Fruit fly (Drosophila melanogaster): ENCODE measurements around the gene CG14543.

CG14543 gene

dm6 chr3R:26105924-26106494 is 49.6 kb downstream of the CG14543 start (continued):
- TF ChIP-seq eyg (GFP tag; optimal IDR thresholded peaks at IDR 0.05) (no peak), sr (GFP tag; IDR thresholded peaks at IDR 0.05) (no peak), Usf (GFP tag; optimal IDR thresholded peaks at IDR 0.05) (no peak), Dad (GFP tag; optimal IDR thresholded peaks at IDR 0.05) (no peak), Atf3 (GFP tag; optimal IDR thresholded peaks at IDR 0.05) (no peak), Oli (tag; optimal IDR thresholded peaks at IDR 0.05) (peak; percentile 17), gsb-n (tag; optimal IDR thresholded peaks at IDR 0.05) (no peak), CG13894 (tag; optimal IDR thresholded peaks at IDR 0.05) (peak; percentile 74), cato (GFP tag; optimal IDR thresholded peaks at IDR 0.05; ENCODE audit: borderline replicate concordance) (no peak), bowl (GFP tag; IDR thresholded peaks at IDR 0.05) (0 out of 2 replicates have a peak, but pooled peaks have one; percentile 24), row (GFP tag; IDR thresholded peaks at IDR 0.05) (peak; percentile 77), CG8359 (GFP tag; optimal IDR thresholded peaks at IDR 0.05; ENCODE audit: borderline replicate concordance) (no peak), gcm2 (GFP tag; optimal IDR thresholded peaks at IDR 0.05) (no peak), BEAF-32 (GFP tag; optimal IDR thresholded peaks at IDR 0.05) (no peak), tna (GFP tag; IDR thresholded peaks at IDR 0.05; ENCODE audit: partially characterized antibody) (no peak), btn (GFP tag; optimal IDR thresholded peaks at IDR 0.05) (no peak), ewg (GFP tag; optimal IDR thresholded peaks at IDR 0.05) (peak; percentile 12), gfzf (GFP tag; optimal IDR thresholded peaks at IDR 0.05) (no peak), CG8924 (tag; optimal IDR thresholded peaks at IDR 0.05) (peak; percentile 31), toy (GFP tag; IDR thresholded peaks at IDR 0.05) (0 out of 2 replicates have a peak, but pooled peaks have one; percentile 28), CG3838 (GFP tag; optimal IDR thresholded peaks at IDR 0.05) (no peak), twi (tag; optimal IDR thresholded peaks at IDR 0.05) (no peak), CG30020 (tag; optimal IDR thresholded peaks at IDR 0.05) (no peak), tap (tag; optimal IDR thresholded peaks at IDR 0.05) (peak; percentile 74), gro (GFP tag; optimal IDR thresholded peaks at IDR 0.05) (no peak), Sox100B (GFP tag; optimal IDR thresholded peaks at IDR 0.05) (peak; percentile 10), CG10209 (GFP tag; optimal IDR thresholded peaks at IDR 0.05) (peak; percentile 52), CG12942 (GFP tag; optimal IDR thresholded peaks at IDR 0.05) (no peak), CkIIα-i1 (GFP tag; IDR thresholded peaks at IDR 0.05) (no peak), E2f1 (GFP tag; IDR thresholded peaks at IDR 0.05) (peak; percentile 83), ftz-f1 (GFP tag; optimal IDR thresholded peaks at IDR 0.05) (no peak), CG12391 (tag; optimal IDR thresholded peaks at IDR 0.05) (peak; percentile 31), CG30403 (GFP tag; optimal IDR thresholded peaks at IDR 0.05) (peak; percentile 51), CG6854 (GFP tag; optimal IDR thresholded peaks at IDR 0.05) (peak; percentile 65), pb (GFP tag; optimal IDR thresholded peaks at IDR 0.05) (no peak), pzg (GFP tag; optimal IDR thresholded peaks at IDR 0.05) (no peak), Nf-YA (GFP tag; IDR thresholded peaks at IDR 0.05) (peak; percentile 67), CrebB (tag; optimal IDR thresholded peaks at IDR 0.05) (no peak), CG1832 (GFP tag; optimal IDR thresholded peaks at IDR 0.05) (no peak), PHDP (tag; optimal IDR thresholded peaks at IDR 0.05) (peak; percentile 52), Dbx (GFP tag; IDR thresholded peaks at IDR 0.05) (peak; percentile 83; the same call in 2 of the 3 replicates), ash1 (GFP tag; optimal IDR thresholded peaks at IDR 0.05) (no peak), tio (GFP tag; optimal IDR thresholded peaks at IDR 0.05) (peak; percentile 48), CG1024 (GFP tag; IDR thresholded peaks at IDR 0.05) (no peak), slbo (GFP tag; IDR thresholded peaks at IDR 0.05) (peak; percentile 88), HmgZ (tag; optimal IDR thresholded peaks at IDR 0.05) (no peak), CG8281 (tag; optimal IDR thresholded peaks at IDR 0.05) (peak; percentile 34), emc (GFP tag; optimal IDR thresholded peaks at IDR 0.05) (no peak), ttk (GFP tag; IDR thresholded peaks at IDR 0.05) (peak; percentile 82), GATAe (GFP tag; conservative IDR thresholded peaks at IDR 0.05) (peak; percentile 26; the same call in 1 of the 2 replicates)
